Worm (Caenorhabditis elegans): Measurements from ENCODE around the gene fbxa-188.

fbxa-188 gene

ce11 chrV:17296443-17296842 lies 48.3 kb downstream of the fbxa-188 start:
- TF ChIP-seq B0261.1 (tag; optimal IDR thresholded peaks at IDR 0.05): no peak
- TF ChIP-seq nhr-120 (GFP tag; IDR thresholded peaks at IDR 0.05): no peak
- no peak for TF ChIP-seq B0035.1 (tag; optimal IDR thresholded peaks at IDR 0.05)
- TF ChIP-seq F39B2.1 (GFP tag; IDR thresholded peaks at IDR 0.05): no peak
- TF ChIP-seq hsf-1 (GFP tag; IDR thresholded peaks at IDR 0.05): no peak
- TF ChIP-seq nfya-2 (GFP tag; IDR thresholded peaks at IDR 0.05): no peak
- TF ChIP-seq F49E8.2 (tag; optimal IDR thresholded peaks at IDR 0.05; ENCODE audit: insufficient read depth): no peak
- TF ChIP-seq ztf-3 (GFP tag; optimal IDR thresholded peaks at IDR 0.05): no peak
- no peak for TF ChIP-seq lin-26 (GFP tag; IDR thresholded peaks at IDR 0.05)
- TF ChIP-seq ceh-27 (GFP tag; optimal IDR thresholded peaks at IDR 0.05): no peak
- TF ChIP-seq ztf-6 (GFP tag; IDR thresholded peaks at IDR 0.05): no peak
- no peak for TF ChIP-seq nhr-90 (tag; optimal IDR thresholded peaks at IDR 0.05)
- no peak for TF ChIP-seq egrh-3 (GFP tag; IDR thresholded peaks at IDR 0.05)
- no peak for TF ChIP-seq Y56A3A.18 (GFP tag; IDR thresholded peaks at IDR 0.05)
- TF ChIP-seq B0019.2 (GFP tag; conservative IDR thresholded peaks at IDR 0.05): no peak
- TF ChIP-seq nhr-27 (tag; optimal IDR thresholded peaks at IDR 0.05): no peak
- TF ChIP-seq F57C9.4 (tag; optimal IDR thresholded peaks at IDR 0.05): no peak
- no peak for TF ChIP-seq cebp-1 (GFP tag; IDR thresholded peaks at IDR 0.05)
- no peak for TF ChIP-seq cebp-1 (tag; optimal IDR thresholded peaks at IDR 0.05)
- TF ChIP-seq lin-35 (GFP tag; optimal IDR thresholded peaks at IDR 0.05): no peak
- TF ChIP-seq gei-17 (GFP tag; optimal IDR thresholded peaks at IDR 0.05): no peak

Data from whole organism, young adult.